Worm (Caenorhabditis elegans) whole organism, midembryonic: ENCODE data around the gene F55C12.2.

Experiments
- T22C8.4 ChIP-seq: fragments of 200-800 bp; sonication (Bioruptor generic); IDR thresholded peaks from 2 replicates; pipeline ENCODE4 v1.3.6; 2022; ENCODE audit warnings: missing genetic modification characterization, missing compliant biosample characterization
- cog-1 ChIP-seq: sonication (generic microtip); optimal IDR thresholded peaks from 2 replicates; lab custom pipeline; 2016; ENCODE audit warnings: missing genetic modification characterization, missing compliant biosample characterization
- flt-1 ChIP-seq: fragments of 200-800 bp; sonication (Bioruptor generic); IDR thresholded peaks from 2 replicates; pipeline ENCODE4 v1.3.6; 2022; ENCODE audit warnings: missing genetic modification characterization, missing compliant biosample characterization
- klf-2 ChIP-seq: fragments of 200-800 bp; sonication (Bioruptor generic); conservative IDR thresholded peaks from 2 replicates; pipeline ENCODE4 v1.3.6; 2022; ENCODE audit warnings: missing genetic modification reagents, missing genetic modification characterization, missing compliant biosample characterization
- med-1 ChIP-seq: sonication (generic microtip); optimal IDR thresholded peaks from 2 replicates; lab custom pipeline; 2017; ENCODE audit warnings: missing genetic modification characterization, mild to moderate bottlenecking, missing compliant biosample characterization, antibody characterized with exemption, missing genetic modification reagents; ENCODE audit not compliant: insufficient read depth
- ref-1 ChIP-seq: fragments of 200-800 bp; sonication (Bioruptor generic); conservative IDR thresholded peaks from 2 replicates; pipeline ENCODE4 v1.3.6; 2022; ENCODE audit warnings: missing genetic modification reagents, missing genetic modification characterization, missing compliant biosample characterization
- tab-1 ChIP-seq: fragments of 200-800 bp; sonication (Bioruptor generic); IDR thresholded peaks from 2 replicates; pipeline ENCODE4 v1.3.6; 2022; ENCODE audit warnings: missing genetic modification characterization, missing compliant biosample characterization
- ztf-23 ChIP-seq: fragments of 200-800 bp; sonication (Bioruptor generic); IDR thresholded peaks from 2 replicates; pipeline ENCODE4 v1.3.6; 2022; ENCODE audit warnings: missing genetic modification reagents, missing genetic modification characterization, missing compliant biosample characterization
- ztf-29 ChIP-seq: fragments of 200-800 bp; sonication (Bioruptor generic); IDR thresholded peaks from 2 replicates; pipeline ENCODE4 v1.3.6; 2022; ENCODE audit warnings: missing genetic modification reagents, missing genetic modification characterization, missing compliant biosample characterization

F55C12.2 gene

DNA sequence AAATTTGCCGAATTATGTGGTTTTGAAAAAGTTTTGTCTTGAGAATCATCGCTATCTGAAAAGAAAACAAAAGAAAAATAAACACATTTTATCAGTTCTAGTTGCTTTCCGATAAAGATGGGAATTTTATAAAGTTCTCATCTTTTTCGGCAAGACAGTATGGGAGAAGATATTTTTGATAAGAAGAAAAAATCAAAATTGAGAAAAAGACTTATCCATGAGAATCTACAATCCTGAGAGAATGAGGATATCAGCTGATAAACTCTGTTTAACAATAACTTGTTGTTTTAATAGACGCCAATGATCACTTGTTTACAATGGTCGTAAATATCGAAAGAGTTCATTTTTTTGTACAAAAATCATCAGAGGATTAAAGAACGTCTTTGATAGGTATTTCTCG is 558 bp upstream of the F55C12.2 start, which contains the start of gene F55C12.6:
Gene F55C12.6, minus strand, starts transcription at position 101 of the 400 bp plus-strand sequence.
- TF ChIP-seq ztf-23 (GFP tag; lab: Robert Waterston, UW), result no peak
- TF ChIP-seq T22C8.4 (GFP tag; lab: Robert Waterston, UW), result no peak
- TF ChIP-seq med-1 (GFP tag; lab: Kevin White, UChicago), result no peak
- TF ChIP-seq ref-1, result no peak
- no peak for TF ChIP-seq cog-1 (tag; lab: Kevin White, UChicago)
- TF ChIP-seq tab-1 (GFP tag; lab: Robert Waterston, UW), result no peak
- no peak for TF ChIP-seq ztf-29 (GFP tag; lab: Robert Waterston, UW)
- no peak for TF ChIP-seq flt-1 (GFP tag; lab: Robert Waterston, UW)
- no peak for TF ChIP-seq klf-2

DNA sequence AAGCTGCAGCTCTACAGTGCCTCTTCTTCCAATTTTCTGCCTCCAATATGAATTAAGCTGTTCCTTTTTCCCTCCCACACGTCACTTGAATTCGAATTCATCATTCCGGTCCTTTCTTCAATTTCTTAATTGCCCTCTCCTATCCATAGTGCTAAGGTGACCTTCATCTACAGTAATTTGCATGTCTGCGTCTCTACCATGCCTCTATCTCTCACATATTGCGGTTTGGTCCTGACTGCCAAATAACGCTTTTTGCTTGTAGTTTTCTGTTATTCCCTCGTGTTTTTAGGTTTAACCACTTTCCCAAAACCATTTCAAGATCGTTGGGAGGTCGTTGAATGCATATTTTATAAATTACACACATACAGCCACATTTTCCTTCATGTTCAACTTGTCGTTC is 4.1 kb downstream of the F55C12.2 start:
- no peak for TF ChIP-seq ref-1
- no peak for TF ChIP-seq flt-1 (GFP tag; lab: Robert Waterston, UW)
- TF ChIP-seq klf-2, result no peak
- no peak for TF ChIP-seq ztf-23 (GFP tag; lab: Robert Waterston, UW)
- no peak for TF ChIP-seq med-1 (GFP tag; lab: Kevin White, UChicago)
- no peak for TF ChIP-seq tab-1 (GFP tag; lab: Robert Waterston, UW)
- no peak for TF ChIP-seq cog-1 (tag; lab: Kevin White, UChicago)
- no peak for TF ChIP-seq T22C8.4 (GFP tag; lab: Robert Waterston, UW)
- TF ChIP-seq ztf-29 (GFP tag; lab: Robert Waterston, UW), result no peak

DNA sequence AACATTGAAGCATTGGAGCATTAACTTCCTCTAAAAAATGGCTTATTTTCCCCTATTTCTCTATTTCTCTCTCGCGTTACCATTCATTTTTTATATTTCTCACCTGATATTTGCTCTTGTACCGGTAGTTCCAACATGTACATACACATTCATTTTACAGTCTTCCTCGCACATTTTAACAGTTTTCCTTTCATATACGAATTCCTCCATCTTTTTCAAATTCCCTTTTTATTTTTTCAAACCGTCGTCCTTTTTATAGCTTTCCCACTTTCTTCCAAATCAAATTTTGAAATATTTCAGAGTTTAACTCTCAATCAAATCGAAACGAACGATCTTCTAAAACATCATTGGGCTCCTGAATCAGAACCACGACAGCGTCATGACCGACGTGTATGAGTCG is 7.6 kb downstream of the F55C12.2 start, which contains the start of gene rfip-1:
Gene rfip-1, plus strand, starts transcription at position 301 of the 400 bp plus-strand sequence.
- no peak for TF ChIP-seq med-1 (GFP tag; lab: Kevin White, UChicago)
- TF ChIP-seq ref-1, result no peak
- no peak for TF ChIP-seq T22C8.4 (GFP tag; lab: Robert Waterston, UW)
- no peak for TF ChIP-seq cog-1 (tag; lab: Kevin White, UChicago)
- TF ChIP-seq ztf-29 (GFP tag; lab: Robert Waterston, UW), result no peak
- no peak for TF ChIP-seq flt-1 (GFP tag; lab: Robert Waterston, UW)
- no peak for TF ChIP-seq ztf-23 (GFP tag; lab: Robert Waterston, UW)

DNA sequence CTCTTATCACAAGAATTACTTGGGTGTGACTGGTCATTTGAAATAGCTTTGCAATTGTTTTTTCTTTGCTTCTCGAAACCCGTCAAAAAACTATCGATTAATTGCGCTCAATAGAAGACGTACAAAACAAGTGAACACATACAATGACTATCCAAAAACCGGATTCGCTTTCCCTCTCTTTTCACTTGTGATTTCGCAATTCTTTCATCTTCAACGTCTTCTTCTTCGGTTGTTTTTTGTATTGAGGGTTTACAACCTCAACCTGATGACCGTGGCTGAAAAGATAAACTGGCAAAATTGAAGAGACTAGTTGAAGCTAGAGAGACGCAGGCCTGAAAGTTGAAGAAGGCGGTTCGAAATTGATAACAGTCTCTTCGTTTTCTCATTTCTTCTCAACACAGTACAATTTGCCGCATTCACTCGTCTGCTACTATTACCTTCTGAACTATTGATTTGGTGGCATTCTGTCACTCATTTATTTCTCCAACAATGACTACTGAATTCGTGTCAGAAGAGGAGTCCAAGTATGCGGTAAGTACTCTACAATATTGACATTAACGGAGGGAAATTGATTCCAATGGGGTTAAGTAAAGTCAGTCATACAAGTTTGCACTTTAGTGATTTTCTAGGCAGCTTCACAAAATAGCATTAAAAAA is 9.5 kb downstream of the F55C12.2 start:
- TF ChIP-seq med-1 (GFP tag; lab: Kevin White, UChicago) (no peak), ref-1 (no peak), klf-2 (no peak), flt-1 (GFP tag; lab: Robert Waterston, UW) (no peak), ztf-23 (GFP tag; lab: Robert Waterston, UW) (no peak), cog-1 (tag; lab: Kevin White, UChicago) (no peak), ztf-29 (GFP tag; lab: Robert Waterston, UW) (no peak), T22C8.4 (GFP tag; lab: Robert Waterston, UW) (no peak), tab-1 (GFP tag; lab: Robert Waterston, UW) (no peak)

DNA sequence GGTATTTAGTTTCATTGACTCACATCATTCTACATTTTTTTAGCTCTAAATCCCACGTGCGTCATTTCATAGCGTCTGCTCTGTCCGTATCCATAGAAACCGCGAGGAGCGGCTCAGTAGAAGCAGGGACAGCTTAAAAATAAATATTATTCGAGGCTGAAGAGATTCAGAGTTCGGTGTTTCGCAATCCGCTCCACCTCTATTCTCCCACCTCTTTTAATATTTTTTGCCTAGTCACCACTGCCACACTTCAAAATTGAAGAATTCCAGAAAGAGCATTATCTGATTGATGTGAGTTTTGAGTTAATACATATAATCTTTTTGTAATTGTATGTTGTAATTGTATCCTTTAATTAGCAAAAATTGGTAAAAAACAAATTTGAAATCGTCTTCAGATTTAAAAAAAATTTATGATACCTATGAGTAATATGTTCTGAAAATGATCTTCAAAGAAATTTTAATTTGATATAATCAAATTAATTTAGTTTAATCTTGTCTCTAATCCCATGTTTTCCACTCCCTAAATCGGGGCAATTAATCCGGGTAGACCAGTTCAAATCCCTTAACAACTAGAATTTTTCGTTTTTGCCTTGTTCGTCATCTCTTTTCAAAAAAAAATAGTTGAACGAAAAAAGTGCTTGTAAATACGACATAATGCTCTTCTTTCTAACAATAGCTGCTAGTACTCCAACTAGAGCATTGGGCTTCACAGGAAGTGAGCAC is 13.0 kb downstream of the F55C12.2 start:
- TF ChIP-seq ztf-23 (GFP tag; lab: Robert Waterston, UW) (no peak), med-1 (GFP tag; lab: Kevin White, UChicago) (no peak), T22C8.4 (GFP tag; lab: Robert Waterston, UW) (no peak), tab-1 (GFP tag; lab: Robert Waterston, UW) (no peak), ref-1 (no peak), ztf-29 (GFP tag; lab: Robert Waterston, UW) (no peak), flt-1 (GFP tag; lab: Robert Waterston, UW) (no peak), klf-2 (no peak), cog-1 (tag; lab: Kevin White, UChicago) (no peak)

DNA sequence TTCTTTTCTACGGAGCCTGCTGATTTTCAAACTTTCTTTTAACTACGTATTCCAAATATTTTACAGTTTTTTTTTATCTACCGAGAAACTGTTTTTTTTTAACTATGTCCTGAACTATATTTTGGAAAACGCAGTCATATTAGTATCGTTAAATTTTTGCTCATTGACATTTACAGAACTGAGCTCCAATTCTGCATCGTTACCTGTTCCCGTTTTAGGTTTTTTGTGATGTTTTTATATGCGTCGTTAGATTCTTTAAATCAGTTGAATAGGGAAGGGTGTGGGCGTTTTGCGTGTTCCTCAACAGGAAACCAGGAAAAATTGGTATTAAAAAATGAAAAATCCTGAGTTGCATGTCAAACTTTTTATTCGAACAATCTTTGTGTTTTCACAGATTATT is 16.2 kb downstream of the F55C12.2 start:
- no peak for TF ChIP-seq ref-1
- no peak for TF ChIP-seq ztf-29 (GFP tag; lab: Robert Waterston, UW)
- TF ChIP-seq med-1 (GFP tag; lab: Kevin White, UChicago), result no peak
- TF ChIP-seq ztf-23 (GFP tag; lab: Robert Waterston, UW), result no peak
- no peak for TF ChIP-seq flt-1 (GFP tag; lab: Robert Waterston, UW)
- no peak for TF ChIP-seq tab-1 (GFP tag; lab: Robert Waterston, UW)
- TF ChIP-seq T22C8.4 (GFP tag; lab: Robert Waterston, UW), result no peak
- no peak for TF ChIP-seq cog-1 (tag; lab: Kevin White, UChicago)
- TF ChIP-seq klf-2, result no peak

DNA sequence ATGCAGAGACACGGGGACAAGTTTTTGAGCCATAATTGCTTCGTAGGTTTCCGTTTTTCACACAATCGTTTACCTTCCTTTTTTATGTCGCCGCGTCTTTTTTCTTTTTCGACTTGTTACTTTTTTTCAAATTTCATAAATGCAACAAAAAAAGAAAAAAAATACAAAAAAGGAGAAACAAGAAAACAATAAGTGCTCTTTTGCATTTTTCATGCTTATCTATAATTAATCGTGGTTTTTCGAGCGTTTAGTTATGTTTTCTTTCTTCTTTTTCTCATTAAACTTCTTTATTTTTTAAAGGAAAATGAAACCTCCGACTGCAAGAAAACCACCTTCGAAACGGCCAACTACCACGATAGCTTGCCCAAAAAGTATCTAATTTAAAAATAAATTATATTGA is 19.3 kb downstream of the F55C12.2 start, which contains the start of gene F59G1.4:
Gene F59G1.4, plus strand, starts transcription at position 301 of the 400 bp plus-strand sequence.
- TF ChIP-seq med-1 (GFP tag; lab: Kevin White, UChicago) (no peak), cog-1 (tag; lab: Kevin White, UChicago) (no peak), tab-1 (GFP tag; lab: Robert Waterston, UW) (no peak), klf-2 (no peak), ref-1 (no peak), flt-1 (GFP tag; lab: Robert Waterston, UW) (no peak), ztf-29 (GFP tag; lab: Robert Waterston, UW) (no peak), T22C8.4 (GFP tag; lab: Robert Waterston, UW) (no peak), ztf-23 (GFP tag; lab: Robert Waterston, UW) (no peak)

DNA sequence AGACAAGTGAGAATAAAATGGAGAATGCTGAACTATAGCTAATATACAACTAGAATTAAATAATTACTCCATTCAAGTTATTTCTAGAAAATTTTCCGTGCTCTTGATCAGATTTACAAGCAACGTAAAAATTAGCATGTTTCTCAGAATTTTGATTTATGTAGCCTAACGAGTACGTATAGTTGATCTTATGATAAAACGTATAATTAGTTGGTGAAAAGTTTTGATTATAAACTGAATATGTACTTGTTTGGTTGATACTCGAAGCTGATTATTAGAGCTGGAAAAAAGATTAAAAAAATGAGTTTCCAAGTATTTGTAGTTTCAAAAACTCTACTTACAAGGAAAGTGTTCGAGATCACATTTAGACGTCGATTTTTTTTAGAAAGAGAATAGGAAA is 19.9 kb downstream of the F55C12.2 start:
- TF ChIP-seq ztf-29 (GFP tag; lab: Robert Waterston, UW) (no peak), tab-1 (GFP tag; lab: Robert Waterston, UW) (no peak), ztf-23 (GFP tag; lab: Robert Waterston, UW) (no peak), med-1 (GFP tag; lab: Kevin White, UChicago) (no peak), cog-1 (tag; lab: Kevin White, UChicago) (no peak), klf-2 (no peak), flt-1 (GFP tag; lab: Robert Waterston, UW) (no peak), ref-1 (no peak), T22C8.4 (GFP tag; lab: Robert Waterston, UW) (no peak)
